Worm (Caenorhabditis elegans): ENCODE measurements around the gene C28C12.12.

C28C12.12 gene

ce11 chrIV:8496263-8496662, at the start of gene C28C12.12:
Gene C28C12.12, minus strand, starts transcription at chrIV:8496363.
- TF ChIP-seq tra-4 (tag; optimal IDR thresholded peaks at IDR 0.05) (no peak), hmbx-1 (tag; optimal IDR thresholded peaks at IDR 0.05) (no peak), pes-1 (GFP tag; IDR thresholded peaks at IDR 0.05) (no peak), scrt-1 (GFP tag; IDR thresholded peaks at IDR 0.05) (no peak), ets-7 (tag; optimal IDR thresholded peaks at IDR 0.05) (no peak), aly-1 (tag; optimal IDR thresholded peaks at IDR 0.05) (no peak), ama-1 (optimal IDR thresholded peaks at IDR 0.05) (no peak), hmg-4 (GFP tag; optimal IDR thresholded peaks at IDR 0.05) (no peak), F13C5.2 (tag; optimal IDR thresholded peaks at IDR 0.05) (no peak), flt-1 (GFP tag; IDR thresholded peaks at IDR 0.05) (no peak), tbx-37 (GFP tag; conservative IDR thresholded peaks at IDR 0.05) (no peak), hnd-1 (tag; optimal IDR thresholded peaks at IDR 0.05) (no peak), sea-1 (GFP tag; conservative IDR thresholded peaks at IDR 0.05) (no peak), tbx-11 (GFP tag; IDR thresholded peaks at IDR 0.05) (no peak), ceh-36 (tag; optimal IDR thresholded peaks at IDR 0.05) (no peak), B0310.2 (tag; optimal IDR thresholded peaks at IDR 0.05) (no peak)

- TF ChIP-seq F13C5.2 (tag; optimal IDR thresholded peaks at IDR 0.05), result no peak
- no peak for TF ChIP-seq aly-1 (tag; optimal IDR thresholded peaks at IDR 0.05)
- no peak for TF ChIP-seq hnd-1 (tag; optimal IDR thresholded peaks at IDR 0.05)
- TF ChIP-seq flt-1 (GFP tag; IDR thresholded peaks at IDR 0.05), result no peak
- TF ChIP-seq hmg-4 (GFP tag; optimal IDR thresholded peaks at IDR 0.05), result no peak
- no peak for TF ChIP-seq B0310.2 (tag; optimal IDR thresholded peaks at IDR 0.05)
- TF ChIP-seq pes-1 (GFP tag; IDR thresholded peaks at IDR 0.05), result no peak
- TF ChIP-seq ceh-13 (GFP tag; optimal IDR thresholded peaks at IDR 0.05), result no peak
These were observed 46.1 kb upstream of the C28C12.12 start for ce11 chrIV:8542272-8542671.

ce11 chrIV:8540268-8540667, 44.1 kb upstream of the C28C12.12 start:
- TF ChIP-seq aly-1 (tag; optimal IDR thresholded peaks at IDR 0.05) (no peak), F13C5.2 (tag; optimal IDR thresholded peaks at IDR 0.05) (peak; percentile 19), tbx-37 (GFP tag; conservative IDR thresholded peaks at IDR 0.05) (no peak), sea-1 (GFP tag; conservative IDR thresholded peaks at IDR 0.05) (no peak), scrt-1 (GFP tag; IDR thresholded peaks at IDR 0.05) (no peak)

- no peak for TF ChIP-seq B0310.2 (tag; optimal IDR thresholded peaks at IDR 0.05)
- no peak for TF ChIP-seq ceh-36 (tag; optimal IDR thresholded peaks at IDR 0.05)
- no peak for TF ChIP-seq sea-1 (GFP tag; conservative IDR thresholded peaks at IDR 0.05)
- TF ChIP-seq ceh-13 (GFP tag; optimal IDR thresholded peaks at IDR 0.05), result no peak
- no peak for TF ChIP-seq F13C5.2 (tag; optimal IDR thresholded peaks at IDR 0.05)
- no peak for TF ChIP-seq hnd-1 (tag; optimal IDR thresholded peaks at IDR 0.05)
- TF ChIP-seq ets-7 (tag; optimal IDR thresholded peaks at IDR 0.05), result no peak
- TF ChIP-seq aly-1 (tag; optimal IDR thresholded peaks at IDR 0.05), result no peak
- TF ChIP-seq hmg-4 (GFP tag; optimal IDR thresholded peaks at IDR 0.05), result no peak
- no peak for TF ChIP-seq tbx-37 (GFP tag; conservative IDR thresholded peaks at IDR 0.05)
- no peak for TF ChIP-seq hmbx-1 (tag; optimal IDR thresholded peaks at IDR 0.05)
- no peak for TF ChIP-seq flt-1 (GFP tag; IDR thresholded peaks at IDR 0.05)
- no peak for TF ChIP-seq tra-4 (tag; optimal IDR thresholded peaks at IDR 0.05)
These were observed 43.5 kb upstream of the C28C12.12 start for ce11 chrIV:8539645-8540044.

ce11 chrIV:8538659-8539173, 42.6 kb upstream of the C28C12.12 start, which contains the start of gene hyl-1:
Gene hyl-1, plus strand, starts transcription at chrIV:8539123.
- TF ChIP-seq hmbx-1 (tag; optimal IDR thresholded peaks at IDR 0.05) (no peak), aly-1 (tag; optimal IDR thresholded peaks at IDR 0.05) (no peak), tbx-37 (GFP tag; conservative IDR thresholded peaks at IDR 0.05) (no peak), ceh-13 (GFP tag; optimal IDR thresholded peaks at IDR 0.05) (no peak), pes-1 (GFP tag; IDR thresholded peaks at IDR 0.05) (no peak), hmg-4 (GFP tag; optimal IDR thresholded peaks at IDR 0.05) (no peak), tbx-11 (GFP tag; IDR thresholded peaks at IDR 0.05) (no peak), ceh-36 (tag; optimal IDR thresholded peaks at IDR 0.05) (no peak), F13C5.2 (tag; optimal IDR thresholded peaks at IDR 0.05) (no peak), hnd-1 (tag; optimal IDR thresholded peaks at IDR 0.05) (no peak)

ce11 chrIV:8538011-8538658, 42.0 kb upstream of the C28C12.12 start:
- TF ChIP-seq hnd-1 (tag; optimal IDR thresholded peaks at IDR 0.05), result no peak
- TF ChIP-seq ceh-36 (tag; optimal IDR thresholded peaks at IDR 0.05), result no peak
- no peak for TF ChIP-seq ceh-13 (GFP tag; optimal IDR thresholded peaks at IDR 0.05)
- no peak for TF ChIP-seq pes-1 (GFP tag; IDR thresholded peaks at IDR 0.05)
- TF ChIP-seq tbx-37 (GFP tag; conservative IDR thresholded peaks at IDR 0.05), result no peak
- no peak for TF ChIP-seq tra-4 (tag; optimal IDR thresholded peaks at IDR 0.05)

ce11 chrIV:8535946-8536345, 39.8 kb upstream of the C28C12.12 start:
- no peak for TF ChIP-seq flt-1 (GFP tag; IDR thresholded peaks at IDR 0.05)
- TF ChIP-seq tbx-37 (GFP tag; conservative IDR thresholded peaks at IDR 0.05), result no peak
- no peak for TF ChIP-seq tra-4 (tag; optimal IDR thresholded peaks at IDR 0.05)

ce11 chrIV:8534997-8535414, 38.8 kb upstream of the C28C12.12 start:
- no peak for TF ChIP-seq hmg-4 (GFP tag; optimal IDR thresholded peaks at IDR 0.05)
- no peak for TF ChIP-seq scrt-1 (GFP tag; IDR thresholded peaks at IDR 0.05)
- no peak for TF ChIP-seq ets-7 (tag; optimal IDR thresholded peaks at IDR 0.05)
- TF ChIP-seq ceh-36 (tag; optimal IDR thresholded peaks at IDR 0.05), result no peak

Measured in whole organism, early embryonic.